Fruit fly (Drosophila melanogaster) whole organism, embryonic: ENCODE measurements around the gene Rim2.

Experiments used
- Adf1 ChIP-seq: fragments of 200-800 bp; sonication (Bioruptor generic); IDR thresholded peaks from 2 replicates; pipeline ENCODE4 v1.3.6; 2022; ENCODE audit warnings: missing biosample characterization, missing genetic modification characterization
- Atf3 ChIP-seq: fragments of 200-800 bp; sonication (Bioruptor generic); optimal IDR thresholded peaks from 3 replicates; lab custom pipeline; 2016; ENCODE audit warnings: missing biosample characterization, missing genetic modification characterization
- Awh ChIP-seq: fragments of 200-800 bp; sonication (Bioruptor generic); IDR thresholded peaks from 2 replicates; pipeline ENCODE4, ENCODE4 v1.3.6; 2022; ENCODE audit warnings: missing biosample characterization, missing genetic modification characterization
- CG1024 ChIP-seq: fragments of 200-800 bp; sonication (Bioruptor generic); IDR thresholded peaks from 2 replicates; pipeline ENCODE4 v1.3.6; 2022; ENCODE audit warnings: missing biosample characterization, missing genetic modification characterization
- CG11085 ChIP-seq: fragments of 200-800 bp; sonication (Bioruptor generic); IDR thresholded peaks from 2 replicates; pipeline ENCODE4 v1.3.6; 2022; ENCODE audit warnings: missing biosample characterization, missing genetic modification characterization
- CG11093 ChIP-seq: fragments of 200-800 bp; sonication (Bioruptor generic); IDR thresholded peaks from 3 replicates; pipeline ENCODE4 v1.3.6; 2022; ENCODE audit warnings: missing biosample characterization, missing genetic modification characterization
- CG12071 ChIP-seq: fragments of 200-800 bp; sonication (Bioruptor generic); optimal IDR thresholded peaks from 3 replicates; lab custom pipeline; 2018; ENCODE audit warnings: missing biosample characterization, mild to moderate bottlenecking, missing genetic modification characterization
- CG13894 ChIP-seq: fragments of 200-800 bp; sonication (Bioruptor generic); optimal IDR thresholded peaks from 3 replicates; lab custom pipeline; 2018; ENCODE audit warnings: missing biosample characterization, mild to moderate bottlenecking, missing genetic modification characterization, moderate library complexity
- CG1602 ChIP-seq: fragments of 200-800 bp; sonication (Bioruptor generic); optimal IDR thresholded peaks from 3 replicates; lab custom pipeline; 2016; ENCODE audit warnings: missing biosample characterization, missing genetic modification characterization
- CG1603 ChIP-seq: fragments of 200-800 bp; sonication (Bioruptor generic); optimal IDR thresholded peaks from 2 replicates; lab custom pipeline; 2019; ENCODE audit warnings: missing biosample characterization, mild to moderate bottlenecking, missing genetic modification characterization, moderate library complexity
- CG18011 ChIP-seq: fragments of 200-800 bp; sonication (Bioruptor generic); optimal IDR thresholded peaks from 2 replicates; lab custom pipeline; 2017; ENCODE audit warnings: missing biosample characterization, missing genetic modification characterization, mild to moderate bottlenecking, moderate library complexity, missing genotype
- CG18476 ChIP-seq: fragments of 200-800 bp; sonication (Bioruptor generic); optimal IDR thresholded peaks from 2 replicates; lab custom pipeline; 2016; ENCODE audit warnings: missing biosample characterization, mild to moderate bottlenecking, missing genetic modification characterization
- CG32772 ChIP-seq: fragments of 200-800 bp; sonication (Bioruptor generic); IDR thresholded peaks from 2 replicates; pipeline ENCODE4 v1.3.6; 2022; ENCODE audit warnings: missing biosample characterization, missing genetic modification characterization
- CG4707 ChIP-seq: fragments of 200-800 bp; sonication (Bioruptor generic); optimal IDR thresholded peaks from 2 replicates; lab custom pipeline; 2018; ENCODE audit warnings: missing biosample characterization, mild to moderate bottlenecking, missing genetic modification characterization, moderate library complexity
- CG4730 ChIP-seq: fragments of 200-800 bp; sonication (Bioruptor generic); IDR thresholded peaks from 2 replicates; pipeline ENCODE4 v1.3.6; 2022; ENCODE audit warnings: missing biosample characterization, missing genetic modification characterization
- CG5245 ChIP-seq: fragments of 200-800 bp; sonication (Bioruptor generic); optimal IDR thresholded peaks from 3 replicates; lab custom pipeline; 2016; ENCODE audit warnings: missing biosample characterization, missing genetic modification characterization
- CG6272 ChIP-seq: fragments of 200-800 bp; sonication (Bioruptor generic); IDR thresholded peaks from 2 replicates; pipeline ENCODE4 v1.3.6; 2022; ENCODE audit warnings: missing biosample characterization, missing genetic modification characterization
- CG7745 ChIP-seq: fragments of 200-800 bp; sonication (Bioruptor generic); optimal IDR thresholded peaks from 2 replicates; lab custom pipeline; 2018; ENCODE audit warnings: missing biosample characterization, mild to moderate bottlenecking, missing genetic modification characterization, moderate library complexity
- CG7928 ChIP-seq: fragments of 200-800 bp; sonication (Bioruptor generic); optimal IDR thresholded peaks from 2 replicates; lab custom pipeline; 2017; ENCODE audit warnings: missing biosample characterization, mild to moderate bottlenecking, missing genetic modification characterization
- CG8089 ChIP-seq: fragments of 200-800 bp; sonication (Bioruptor generic); optimal IDR thresholded peaks from 3 replicates; lab custom pipeline; 2016; ENCODE audit warnings: missing biosample characterization, missing genetic modification characterization
- D19A ChIP-seq: fragments of 200-800 bp; optimal IDR thresholded peaks from 3 replicates; lab custom pipeline; 2019; ENCODE audit warnings: missing biosample characterization, mild to moderate bottlenecking, missing genetic modification characterization, moderate library complexity
- Dek ChIP-seq: fragments of 200-800 bp; sonication (Bioruptor generic); optimal IDR thresholded peaks from 3 replicates; lab custom pipeline; 2019; ENCODE audit warnings: missing biosample characterization, mild to moderate bottlenecking, missing genetic modification characterization, moderate library complexity
- Dip3 ChIP-seq: fragments of 200-800 bp; sonication (Bioruptor generic); optimal IDR thresholded peaks from 3 replicates; lab custom pipeline; 2016; ENCODE audit warnings: missing biosample characterization, missing genetic modification characterization
- Doc2 ChIP-seq: fragments of 200-800 bp; sonication (Bioruptor generic); IDR thresholded peaks from 2 replicates; pipeline ENCODE4 v1.3.6; 2022; ENCODE audit warnings: missing biosample characterization, missing genetic modification characterization
- Dref ChIP-seq: fragments of 200-800 bp; sonication (Bioruptor generic); IDR thresholded peaks from 2 replicates; pipeline ENCODE4 v1.3.6; 2022; ENCODE audit warnings: missing biosample characterization, missing genetic modification characterization
- E2f2 ChIP-seq: fragments of 200-800 bp; sonication (Bioruptor generic); IDR thresholded peaks from 2 replicates; pipeline ENCODE4 v1.3.6; 2022; ENCODE audit warnings: missing biosample characterization, missing genetic modification characterization
- Ets65A ChIP-seq: fragments of 200-800 bp; sonication (Bioruptor generic); peaks from one replicate; lab custom pipeline; 2016; ENCODE audit warnings: missing biosample characterization, missing genetic modification characterization
- Lhr ChIP-seq: fragments of 200-800 bp; sonication (Bioruptor generic); optimal IDR thresholded peaks from 3 replicates; lab custom pipeline; 2017; ENCODE audit warnings: mild to moderate bottlenecking, missing biosample characterization, missing genetic modification reagents, missing genetic modification characterization
- MBD-R2 ChIP-seq: fragments of 200-800 bp; sonication (Bioruptor generic); IDR thresholded peaks from 2 replicates; pipeline ENCODE4 v1.3.6; 2022; ENCODE audit warnings: missing biosample characterization, missing genetic modification characterization
- Mes4 ChIP-seq: fragments of 200-800 bp; sonication (Bioruptor generic); optimal IDR thresholded peaks from 2 replicates; lab custom pipeline; 2016; ENCODE audit warnings: missing biosample characterization, missing genetic modification characterization
- Ptx1 ChIP-seq: fragments of 200-800 bp; sonication (Bioruptor generic); IDR thresholded peaks from 2 replicates; pipeline ENCODE4 v1.3.6; 2022; ENCODE audit warnings: missing biosample characterization, missing genetic modification characterization
- Stat92E ChIP-seq, 3 experiments: fragments of >200 bp in 2 of 3; fragments of 200-800 bp in 1 of 3; sonication (Bioruptor generic) in 1 of 3; optimal IDR thresholded peaks; 2 replicates each; lab custom pipeline; 2017 to 2019; ENCODE audit warnings: missing biosample characterization in 3 of 3, missing genetic modification characterization in 3 of 3, mild to moderate bottlenecking in 1 of 3, moderate library complexity in 1 of 3
- Trl ChIP-seq, 3 experiments: fragments of >200 bp in 2 of 3; fragments of 200-800 bp in 1 of 3; sonication (Bioruptor generic) in 1 of 3; optimal IDR thresholded peaks; 2 replicates in 1 of 3; 3 replicates in 2 of 3; lab custom pipeline; 2016 to 2017; ENCODE audit warnings: missing biosample characterization in 1 of 3, missing genetic modification characterization in 1 of 3
- YL-1 ChIP-seq: fragments of 200-800 bp; sonication (Bioruptor generic); optimal IDR thresholded peaks from 3 replicates; lab custom pipeline; 2017; ENCODE audit warnings: missing biosample characterization, mild to moderate bottlenecking, missing genetic modification characterization
- abd-A ChIP-seq: fragments of 200-800 bp; sonication (Bioruptor generic); optimal IDR thresholded peaks from 3 replicates; lab custom pipeline; 2019; ENCODE audit warnings: missing biosample characterization, mild to moderate bottlenecking, missing genetic modification characterization, moderate library complexity
- emc ChIP-seq: fragments of 200-800 bp; sonication (Bioruptor generic); optimal IDR thresholded peaks from 2 replicates; lab custom pipeline; 2016; ENCODE audit warnings: missing biosample characterization, missing genetic modification characterization
- fru ChIP-seq: fragments of >200 bp; optimal IDR thresholded peaks from 2 replicates; lab custom pipeline; 2017
- ham ChIP-seq: fragments of 200-800 bp; sonication (Bioruptor generic); IDR thresholded peaks from 2 replicates; pipeline ENCODE4 v1.3.6; 2022; ENCODE audit warnings: missing biosample characterization, missing genetic modification characterization
- jumu ChIP-seq: fragments of 200-800 bp; sonication (Bioruptor generic); optimal IDR thresholded peaks from 3 replicates; lab custom pipeline; 2016; ENCODE audit warnings: missing biosample characterization, missing genetic modification characterization
- nmo ChIP-seq: fragments of 200-800 bp; sonication (Bioruptor generic); optimal IDR thresholded peaks from 2 replicates; lab custom pipeline; 2018; ENCODE audit warnings: missing biosample characterization, mild to moderate bottlenecking, missing genetic modification characterization, moderate library complexity
- pita ChIP-seq: fragments of 200-800 bp; sonication (Bioruptor generic); optimal IDR thresholded peaks from 2 replicates; lab custom pipeline; 2017; ENCODE audit warnings: missing biosample characterization, mild to moderate bottlenecking, missing genetic modification characterization
- salm ChIP-seq: fragments of 200-800 bp; sonication (Bioruptor generic); optimal IDR thresholded peaks from 2 replicates; lab custom pipeline; 2018; ENCODE audit warnings: missing biosample characterization, mild to moderate bottlenecking, missing genetic modification characterization
- seq ChIP-seq: fragments of 200-800 bp; sonication (Bioruptor generic); IDR thresholded peaks from 2 replicates; pipeline ENCODE4 v1.3.6; 2022; ENCODE audit warnings: missing biosample characterization, missing genetic modification characterization
- slp2 ChIP-seq: fragments of 200-800 bp; sonication (Bioruptor generic); optimal IDR thresholded peaks from 2 replicates; lab custom pipeline; 2016; ENCODE audit warnings: missing biosample characterization, missing genetic modification characterization
- sob ChIP-seq: fragments of 200-800 bp; sonication (Bioruptor generic); IDR thresholded peaks from 2 replicates; pipeline ENCODE4 v1.3.6; 2022; ENCODE audit warnings: missing biosample characterization, missing genetic modification characterization
- sr ChIP-seq: fragments of 200-800 bp; sonication (Bioruptor generic); IDR thresholded peaks from 3 replicates; pipeline ENCODE4 v1.3.6; 2022; ENCODE audit warnings: missing biosample characterization, missing genetic modification characterization
- tll ChIP-seq, 2 experiments: fragments of 200-800 bp in 1 of 2; fragments of >200 bp in 1 of 2; sonication (Bioruptor generic) in 1 of 2; optimal IDR thresholded peaks; 2 replicates each; lab custom pipeline; 2017 to 2019; ENCODE audit warnings: missing biosample characterization in 2 of 2, missing genetic modification characterization in 2 of 2, mild to moderate bottlenecking in 1 of 2, moderate library complexity in 1 of 2
- vvl ChIP-seq: fragments of 200-800 bp; sonication (Bioruptor generic); IDR thresholded peaks from 2 replicates; pipeline ENCODE4 v1.3.6; 2022; ENCODE audit warnings: missing biosample characterization, missing genetic modification characterization
- wdn ChIP-seq: fragments of 200-800 bp; sonication (Bioruptor generic); IDR thresholded peaks from 2 replicates; pipeline ENCODE4 v1.3.6; 2022; ENCODE audit warnings: missing biosample characterization, missing genetic modification characterization
- wor ChIP-seq: fragments of 200-800 bp; sonication (Bioruptor generic); IDR thresholded peaks from 2 replicates; pipeline ENCODE4 v1.3.6; 2022; ENCODE audit warnings: missing biosample characterization, missing genetic modification characterization

Gene Rim2

dm6 chr2L:1737057-1737581, 12.9 kb upstream of the Rim2 start (continued):
- TF ChIP-seq Dek (peak; percentile 73), E2f2 (GFP tag; lab: Robert Waterston, UW) (peak; percentile 63), D19A (peak; percentile 85), wor (GFP tag; lab: Robert Waterston, UW) (peak; percentile 92), sr (GFP tag; lab: Robert Waterston, UW) (peak; percentile 45; the same call in 1 of the 3 replicates), CG5245 (GFP tag; lab: Kevin White, UChicago) (peak; percentile 86), CG11085 (GFP tag; lab: Robert Waterston, UW) (peak; percentile 48; the same call in 1 of the 2 replicates), CG4707 (GFP tag; lab: Kevin White, UChicago) (peak; percentile 35), nmo (GFP tag; lab: Kevin White, UChicago) (peak; percentile 93), sob (peak; percentile 85), CG4730 (GFP tag; lab: Robert Waterston, UW) (peak; percentile 70), YL-1 (no peak), salm (peak; percentile 64), CG7928 (GFP tag; lab: Kevin White, UChicago) (peak; percentile 48), Mes4 (GFP tag; lab: Kevin White, UChicago) (peak; percentile 73), Adf1 (GFP tag; lab: Robert Waterston, UW) (peak; percentile 35; the same call in 1 of the 2 replicates), CG1602 (GFP tag; lab: Kevin White, UChicago) (peak; percentile 91), CG32772 (GFP tag; lab: Robert Waterston, UW) (peak; percentile 88), Dip3 (GFP tag; lab: Kevin White, UChicago) (peak; percentile 90), Awh (peak; percentile 79; the same call in 1 of the 2 replicates), ham (0 out of 2 replicates have a peak, but pooled peaks have one; percentile 51), CG11093 (GFP tag; lab: Robert Waterston, UW) (peak; percentile 88), Atf3 (GFP tag; lab: Kevin White, UChicago) (peak; percentile 90), MBD-R2 (GFP tag; lab: Robert Waterston, UW) (peak; percentile 43; the same call in 1 of the 2 replicates), CG7745 (no peak), wdn (peak; percentile 72), CG6272 (GFP tag; lab: Robert Waterston, UW) (peak; percentile 87), jumu (GFP tag; lab: Kevin White, UChicago) (peak; percentile 90), Doc2 (peak; percentile 42; the same call in 1 of the 2 replicates), fru (no peak), Ptx1 (GFP tag; lab: Robert Waterston, UW) (peak; percentile 94), CG1603 (tag; lab: Kevin White, UChicago) (peak; percentile 88), Stat92E (GFP tag; optimal IDR thresholded peaks at IDR 0.05; lab: Kevin White, UChicago) (peak in 1 of 3 experiments; percentile 26), CG12071 (GFP tag; lab: Kevin White, UChicago) (peak; percentile 65), CG13894 (peak; percentile 87), seq (GFP tag; lab: Robert Waterston, UW) (peak; percentile 88), CG18476 (GFP tag; lab: Kevin White, UChicago) (peak; percentile 79), Lhr (peak; percentile 49), slp2 (GFP tag; lab: Kevin White, UChicago) (peak; percentile 94), vvl (peak; percentile 90), CG18011 (GFP tag; lab: Kevin White, UChicago) (peak; percentile 56), Trl (optimal IDR thresholded peaks at IDR 0.05; lab: Kevin White, UChicago) (peak; percentile 80 to 90), Trl (GFP tag; optimal IDR thresholded peaks at IDR 0.05; lab: Kevin White, UChicago) (peak; percentile 88), Dref (GFP tag; lab: Robert Waterston, UW) (no peak), abd-A (tag; lab: Kevin White, UChicago) (no peak), CG1024 (GFP tag; lab: Robert Waterston, UW) (0 out of 2 replicates have a peak, but pooled peaks have one; percentile 29), tll (GFP tag; optimal IDR thresholded peaks at IDR 0.05; lab: Kevin White, UChicago) (peak in 1 of 2 experiments; percentile 47), CG8089 (peak; percentile 89), Ets65A (GFP tag; lab: Kevin White, UChicago) (peak; percentile 99), pita (GFP tag; lab: Kevin White, UChicago) (no peak), emc (GFP tag; lab: Kevin White, UChicago) (peak; percentile 27)
